Fruit fly (Drosophila melanogaster): ENCODE measurements around the gene CG16711.

CG16711 gene

dm6 chr3L:9729795-9730421 is 25.8 kb downstream of the CG16711 start, which contains the start of gene ATPsynB (continued):
- TF ChIP-seq CG15269 (tag; optimal IDR thresholded peaks at IDR 0.05) (no peak), eyg (GFP tag; optimal IDR thresholded peaks at IDR 0.05) (no peak), Taf1 (GFP tag; IDR thresholded peaks at IDR 0.05) (no peak), CG4360 (GFP tag; IDR thresholded peaks at IDR 0.05) (no peak), CG17568 (GFP tag; optimal IDR thresholded peaks at IDR 0.05) (no peak), Oaz (GFP tag; IDR thresholded peaks at IDR 0.05) (no peak), sens-2 (GFP tag; IDR thresholded peaks at IDR 0.05) (no peak), Ets65A (GFP tag) (peak; percentile 30), CG11696 (GFP tag; IDR thresholded peaks at IDR 0.05) (no peak), fu2 (GFP tag; optimal IDR thresholded peaks at IDR 0.05) (no peak), CG9437 (GFP tag; optimal IDR thresholded peaks at IDR 0.05) (no peak), Sin3A (optimal IDR thresholded peaks at IDR 0.05) (no peak), wdn (GFP tag; IDR thresholded peaks at IDR 0.05) (no peak), ase (GFP tag; IDR thresholded peaks at IDR 0.05) (no peak), CG2116 (GFP tag; optimal IDR thresholded peaks at IDR 0.05) (peak; percentile 35), lab (GFP tag; optimal IDR thresholded peaks at IDR 0.05) (no peak), CG13424 (tag; optimal IDR thresholded peaks at IDR 0.05) (no peak), CG2202 (tag; optimal IDR thresholded peaks at IDR 0.05) (no peak), CG31365 (tag; optimal IDR thresholded peaks at IDR 0.05) (no peak), stc (GFP tag; IDR thresholded peaks at IDR 0.05) (no peak), tup (GFP tag; optimal IDR thresholded peaks at IDR 0.05) (no peak), tll (GFP tag; optimal IDR thresholded peaks at IDR 0.05) (no peak), dmrt99B (tag; optimal IDR thresholded peaks at IDR 0.05) (no peak), D (optimal IDR thresholded peaks at IDR 0.05) (no peak), D (GFP tag; optimal IDR thresholded peaks at IDR 0.05) (no peak), MTF-1 (GFP tag; optimal IDR thresholded peaks at IDR 0.05; ENCODE audit: borderline replicate concordance) (no peak), az2 (GFP tag; optimal IDR thresholded peaks at IDR 0.05) (no peak), CG2199 (GFP tag; IDR thresholded peaks at IDR 0.05) (no peak), phol (tag; optimal IDR thresholded peaks at IDR 0.05) (peak; percentile 51), CG7987 (GFP tag; optimal IDR thresholded peaks at IDR 0.05) (peak; percentile 42), CG6175 (GFP tag; IDR thresholded peaks at IDR 0.05) (no peak), CG2875 (GFP tag; optimal IDR thresholded peaks at IDR 0.05) (no peak), bsh (GFP tag; optimal IDR thresholded peaks at IDR 0.05) (no peak), CG15696 (tag; optimal IDR thresholded peaks at IDR 0.05) (no peak), CG10565 (GFP tag; optimal IDR thresholded peaks at IDR 0.05) (no peak), br (optimal IDR thresholded peaks at IDR 0.05) (no peak), CG33213 (GFP tag; optimal IDR thresholded peaks at IDR 0.05) (no peak), CG11560 (tag; IDR thresholded peaks at IDR 0.05) (no peak), Max (GFP tag; optimal IDR thresholded peaks at IDR 0.05) (no peak), CG15514 (GFP tag; optimal IDR thresholded peaks at IDR 0.05) (peak; percentile 81), CG10654 (GFP tag; optimal IDR thresholded peaks at IDR 0.05) (no peak), Lim3 (GFP tag; IDR thresholded peaks at IDR 0.05) (no peak), CG17612 (GFP tag; IDR thresholded peaks at IDR 0.05) (no peak), CrebB (tag; optimal IDR thresholded peaks at IDR 0.05) (no peak), CG18619 (GFP tag; optimal IDR thresholded peaks at IDR 0.05) (no peak), CG30431 (GFP tag; optimal IDR thresholded peaks at IDR 0.05) (no peak), twi (tag; optimal IDR thresholded peaks at IDR 0.05) (no peak), ab (GFP tag; optimal IDR thresholded peaks at IDR 0.05) (no peak), stwl (tag; optimal IDR thresholded peaks at IDR 0.05) (peak; percentile 93), Sry-β (GFP tag; optimal IDR thresholded peaks at IDR 0.05) (no peak), vvl (GFP tag; IDR thresholded peaks at IDR 0.05) (peak; percentile 35; the same call in 1 of the 2 replicates), Gsc (GFP tag; IDR thresholded peaks at IDR 0.05) (no peak)

All from whole organism, embryonic.